Worm (Caenorhabditis elegans) whole organism, young adult: ENCODE results near the gene F54F11.1.

Experiments
- B0336.3 ChIP-seq: fragments of 200-800 bp; sonication (Bioruptor generic); IDR thresholded peaks from 2 replicates; pipeline ENCODE4 v1.3.6; 2022; ENCODE audit warnings: missing genetic modification characterization, missing compliant biosample characterization
- F10E7.11 ChIP-seq: sonication (generic microtip); optimal IDR thresholded peaks from 2 replicates; lab custom pipeline; 2017; ENCODE audit warnings: mild to moderate bottlenecking, missing genetic modification characterization, moderate library complexity, missing compliant biosample characterization
- F22D6.2 ChIP-seq: sonication (generic microtip); optimal IDR thresholded peaks from 2 replicates; lab custom pipeline; 2016; ENCODE audit warnings: mild to moderate bottlenecking, missing genetic modification characterization, missing compliant biosample characterization
- K11D2.4 ChIP-seq: fragments of 200-800 bp; sonication (Bioruptor generic); IDR thresholded peaks from 2 replicates; pipeline ENCODE4 v1.3.6; 2022; ENCODE audit warnings: missing genetic modification reagents, missing genetic modification characterization, missing compliant biosample characterization
- Y53F4B.3 ChIP-seq: fragments of 200-800 bp; sonication (Bioruptor generic); IDR thresholded peaks from 2 replicates; pipeline ENCODE4 v1.3.6; 2022; ENCODE audit warnings: missing genetic modification reagents, missing genetic modification characterization, missing compliant biosample characterization
- Y56A3A.18 ChIP-seq: fragments of 200-800 bp; sonication (Bioruptor generic); IDR thresholded peaks from 2 replicates; pipeline ENCODE4 v1.3.6; 2022; ENCODE audit warnings: missing genetic modification reagents, missing genetic modification characterization, missing compliant biosample characterization
- Y79H2A.3 ChIP-seq: fragments of 200-800 bp; sonication (Bioruptor generic); conservative IDR thresholded peaks from 2 replicates; pipeline ENCODE4 v1.3.6; 2022; ENCODE audit warnings: missing genetic modification reagents, missing genetic modification characterization, missing compliant biosample characterization
- ZK185.1 ChIP-seq: sonication (generic microtip); optimal IDR thresholded peaks from 2 replicates; lab custom pipeline; 2016; ENCODE audit warnings: mild to moderate bottlenecking, missing genetic modification characterization, missing compliant biosample characterization; ENCODE audit not compliant: poor library complexity, severe bottlenecking
- ama-1 ChIP-seq, 3 experiments: fragments of 150-350 bp in 1 of 3; sonication (generic microtip) in 2 of 3; optimal IDR thresholded peaks; 2 replicates each; lab custom pipeline; 2014 to 2018; ENCODE audit warnings: missing biosample characterization in 2 of 3, missing genetic modification characterization in 2 of 3, missing genetic modification reagents in 2 of 3
- aptf-3 ChIP-seq: fragments of 200-800 bp; sonication (Bioruptor generic); IDR thresholded peaks from 2 replicates; pipeline ENCODE4 v1.3.6; 2022; ENCODE audit warnings: missing genetic modification characterization, missing compliant biosample characterization
- atf-7 ChIP-seq: sonication (generic microtip); optimal IDR thresholded peaks from 2 replicates; lab custom pipeline; 2017; ENCODE audit warnings: mild to moderate bottlenecking, missing genetic modification characterization, missing compliant biosample characterization
- athp-1 ChIP-seq: sonication (generic microtip); optimal IDR thresholded peaks from 2 replicates; lab custom pipeline; 2017; ENCODE audit warnings: mild to moderate bottlenecking, missing genetic modification characterization, missing compliant biosample characterization
- attf-3 ChIP-seq: fragments of 200-800 bp; sonication (Bioruptor generic); conservative IDR thresholded peaks from 2 replicates; pipeline ENCODE4 v1.3.6; 2022; ENCODE audit warnings: missing genetic modification reagents, missing genetic modification characterization, missing compliant biosample characterization
- chd-7 ChIP-seq: sonication (generic microtip); optimal IDR thresholded peaks from 2 replicates; lab custom pipeline; 2016; ENCODE audit warnings: mild to moderate bottlenecking, missing genetic modification characterization, moderate library complexity, missing compliant biosample characterization
- die-1 ChIP-seq: sonication (generic microtip); optimal IDR thresholded peaks from 2 replicates; lab custom pipeline; 2016; ENCODE audit warnings: missing genotype, mild to moderate bottlenecking, missing genetic modification characterization, missing compliant biosample characterization
- dox-1 ChIP-seq: fragments of 200-800 bp; sonication (Bioruptor generic); IDR thresholded peaks from 2 replicates; pipeline ENCODE4 v1.3.6; 2022; ENCODE audit warnings: missing genetic modification reagents, missing genetic modification characterization, missing compliant biosample characterization
- egl-18 ChIP-seq: fragments of 200-800 bp; sonication (Bioruptor generic); IDR thresholded peaks from 2 replicates; pipeline ENCODE4 v1.3.6; 2022; ENCODE audit warnings: missing genetic modification reagents, missing genetic modification characterization, missing compliant biosample characterization
- ets-4 ChIP-seq: fragments of 200-800 bp; sonication (Bioruptor generic); optimal IDR thresholded peaks from 2 replicates; lab custom pipeline; 2018; ENCODE audit warnings: mild to moderate bottlenecking, missing genetic modification characterization, missing compliant biosample characterization
- hlh-12 ChIP-seq: sonication (generic microtip); optimal IDR thresholded peaks from 2 replicates; lab custom pipeline; 2016; ENCODE audit warnings: missing genetic modification characterization, missing compliant biosample characterization
- hmg-1.2 ChIP-seq: fragments of 200-800 bp; sonication (Bioruptor generic); IDR thresholded peaks from 2 replicates; pipeline ENCODE4 v1.3.6; 2022; ENCODE audit warnings: missing genetic modification reagents, missing genetic modification characterization, missing compliant biosample characterization
- hmg-20 ChIP-seq: fragments of 200-800 bp; sonication (Bioruptor generic); IDR thresholded peaks from 2 replicates; pipeline ENCODE4 v1.3.6; 2022; ENCODE audit warnings: missing genetic modification reagents, missing genetic modification characterization, missing compliant biosample characterization
- hrde-1 ChIP-seq: sonication (generic microtip); optimal IDR thresholded peaks from 2 replicates; lab custom pipeline; 2016; ENCODE audit warnings: missing genetic modification characterization, mild to moderate bottlenecking, missing compliant biosample characterization, moderate library complexity, missing genotype, missing genetic modification reagents, borderline replicate concordance
- let-526 ChIP-seq: fragments of 200-800 bp; sonication (Bioruptor generic); IDR thresholded peaks from 2 replicates; pipeline ENCODE4 v1.3.6; 2022; ENCODE audit warnings: missing genetic modification reagents, missing genetic modification characterization, missing compliant biosample characterization
- let-607 ChIP-seq, 2 experiments: fragments of 200-800 bp in 1 of 2; sonication (Bioruptor generic) in 1 of 2; sonication (generic microtip) in 1 of 2; optimal IDR thresholded peaks; 2 replicates each; lab custom pipeline; 2016 to 2018; ENCODE audit warnings: mild to moderate bottlenecking in 2 of 2, missing compliant biosample characterization in 2 of 2, missing genetic modification characterization in 2 of 2, moderate library complexity in 2 of 2, missing genotype in 1 of 2
- lsl-1 ChIP-seq: fragments of 200-800 bp; sonication (Bioruptor generic); optimal IDR thresholded peaks from 2 replicates; lab custom pipeline; 2018; ENCODE audit warnings: mild to moderate bottlenecking, missing genetic modification characterization, moderate library complexity, missing compliant biosample characterization
- madf-3 ChIP-seq: fragments of 200-800 bp; sonication (Bioruptor generic); IDR thresholded peaks from 2 replicates; pipeline ENCODE4 v1.3.6; 2022; ENCODE audit warnings: missing genetic modification reagents, missing genetic modification characterization, missing compliant biosample characterization
- madf-6 ChIP-seq: fragments of 200-800 bp; sonication (Bioruptor generic); IDR thresholded peaks from 2 replicates; pipeline ENCODE4 v1.3.6; 2022; ENCODE audit warnings: missing genetic modification reagents, missing genetic modification characterization, missing compliant biosample characterization
- madf-8 ChIP-seq: fragments of 200-800 bp; sonication (Bioruptor generic); conservative IDR thresholded peaks from 2 replicates; pipeline ENCODE4 v1.3.6; 2022; ENCODE audit warnings: missing genetic modification reagents, missing genetic modification characterization, missing compliant biosample characterization
- mel-28 ChIP-seq: sonication (generic microtip); optimal IDR thresholded peaks from 2 replicates; lab custom pipeline; 2016; ENCODE audit warnings: borderline replicate concordance, mild to moderate bottlenecking, missing genetic modification characterization, missing compliant biosample characterization
- nfyb-1 ChIP-seq: fragments of 200-800 bp; sonication (Bioruptor generic); IDR thresholded peaks from 2 replicates; pipeline ENCODE4 v1.3.6; 2022; ENCODE audit warnings: missing genetic modification reagents, missing genetic modification characterization, missing compliant biosample characterization
- nhr-179 ChIP-seq: sonication (generic microtip); optimal IDR thresholded peaks from 2 replicates; lab custom pipeline; 2016; ENCODE audit warnings: mild to moderate bottlenecking, missing genetic modification characterization, missing compliant biosample characterization
- nhr-27 ChIP-seq: fragments of 200-800 bp; sonication (Bioruptor generic); optimal IDR thresholded peaks from 2 replicates; lab custom pipeline; 2018; ENCODE audit warnings: mild to moderate bottlenecking, missing genetic modification characterization, moderate library complexity, missing compliant biosample characterization
- nhr-80 ChIP-seq: sonication (generic microtip); optimal IDR thresholded peaks from 2 replicates; lab custom pipeline; 2016; ENCODE audit warnings: missing genetic modification characterization, missing compliant biosample characterization
- nhr-90 ChIP-seq: sonication (generic microtip); optimal IDR thresholded peaks from 2 replicates; lab custom pipeline; 2016; ENCODE audit warnings: missing genotype, mild to moderate bottlenecking, missing genetic modification characterization, missing compliant biosample characterization
- rcor-1 ChIP-seq: fragments of 200-800 bp; sonication (Bioruptor generic); IDR thresholded peaks from 2 replicates; pipeline ENCODE4 v1.3.6; 2022; ENCODE audit warnings: missing genetic modification reagents, missing genetic modification characterization, missing compliant biosample characterization
- rpc-1 ChIP-seq, 2 experiments: fragments of 150-350 bp in 1 of 2; sonication (generic microtip) in 1 of 2; optimal IDR thresholded peaks; 2 replicates each; lab custom pipeline; 2014 to 2018; ENCODE audit warnings: missing biosample characterization in 1 of 2, missing genetic modification characterization in 1 of 2, missing genetic modification reagents in 1 of 2, missing genotype in 1 of 2
- sdz-38 ChIP-seq: sonication (generic microtip); optimal IDR thresholded peaks from 2 replicates; lab custom pipeline; 2016; ENCODE audit warnings: missing genotype, missing genetic modification characterization, missing compliant biosample characterization
- snpc-1.3 ChIP-seq: sonication (generic microtip); optimal IDR thresholded peaks from 2 replicates; lab custom pipeline; 2017; ENCODE audit warnings: missing genetic modification characterization, mild to moderate bottlenecking, missing compliant biosample characterization, antibody characterized with exemption, moderate library complexity, missing genotype, missing genetic modification reagents; ENCODE audit not compliant: insufficient read depth
- snpc-4 ChIP-seq, 5 experiments: fragments of 150-350 bp in 1 of 5; sonication (generic microtip) in 4 of 5; optimal IDR thresholded peaks; 2 replicates each; lab custom pipeline; 2014 to 2018; ENCODE audit warnings: missing genetic modification characterization in 5 of 5, missing biosample characterization in 3 of 5, antibody characterized with exemption in 2 of 5, mild to moderate bottlenecking in 2 of 5, missing compliant biosample characterization in 2 of 5, missing genotype in 2 of 5, moderate library complexity in 2 of 5, missing genetic modification reagents in 1 of 5
- somi-1 ChIP-seq: fragments of 200-800 bp; sonication (Bioruptor generic); optimal IDR thresholded peaks from 2 replicates; lab custom pipeline; 2018; ENCODE audit warnings: mild to moderate bottlenecking, missing genetic modification characterization, missing compliant biosample characterization
- tbx-9 ChIP-seq: sonication (generic microtip); optimal IDR thresholded peaks from 2 replicates; lab custom pipeline; 2016; ENCODE audit warnings: borderline replicate concordance, missing genetic modification characterization, inconsistent platforms, missing compliant biosample characterization
- tlf-1 ChIP-seq: fragments of 200-800 bp; sonication (Bioruptor generic); optimal IDR thresholded peaks from 2 replicates; lab custom pipeline; 2018; ENCODE audit warnings: mild to moderate bottlenecking, missing genetic modification characterization, missing compliant biosample characterization
- unc-130 ChIP-seq: sonication (generic microtip); optimal IDR thresholded peaks from 2 replicates; lab custom pipeline; 2016; ENCODE audit warnings: missing genetic modification reagents, missing genetic modification characterization, missing compliant biosample characterization
- unc-62 ChIP-seq: fragments of 150-350 bp; optimal IDR thresholded peaks from 2 replicates; lab custom pipeline; 2014; ENCODE audit warnings: missing biosample characterization, missing genetic modification reagents, missing genetic modification characterization
- ztf-18 ChIP-seq: sonication (generic microtip); optimal IDR thresholded peaks from 2 replicates; lab custom pipeline; 2016; ENCODE audit warnings: missing genotype, mild to moderate bottlenecking, missing genetic modification characterization, missing compliant biosample characterization
- ztf-28 ChIP-seq: fragments of 200-800 bp; sonication (Bioruptor generic); IDR thresholded peaks from 2 replicates; pipeline ENCODE4 v1.3.6; 2022; ENCODE audit warnings: missing genetic modification reagents, missing genetic modification characterization, missing compliant biosample characterization

The F54F11.1 gene

DNA sequence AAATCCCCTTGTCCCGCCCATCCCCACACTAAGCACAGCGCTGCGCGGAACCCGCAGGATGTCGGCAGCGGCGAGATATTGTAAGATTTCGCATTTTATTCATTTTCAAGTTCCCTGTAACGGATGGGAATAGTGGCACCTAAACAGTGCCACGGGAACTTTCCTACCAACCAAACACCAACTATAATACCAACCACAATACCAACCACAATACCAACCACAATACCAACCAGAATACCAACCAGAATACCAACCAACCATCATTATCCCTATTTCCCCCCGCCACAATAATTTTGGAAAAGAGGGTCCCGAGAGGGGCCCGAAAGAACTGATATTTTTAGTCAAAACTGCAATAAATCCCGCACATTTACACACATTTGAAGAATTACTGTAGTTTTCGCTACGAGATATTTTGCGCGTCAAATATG is 18.2 kb downstream of the F54F11.1 start (continued):
- TF ChIP-seq snpc-4 (GFP tag; optimal IDR thresholded peaks at IDR 0.05; lab: Kevin White, UChicago) (peak; percentile 97), snpc-4 (tag; optimal IDR thresholded peaks at IDR 0.05; lab: Kevin White, UChicago) (peak; percentile 94 to 98 (median 96)), nfyb-1 (GFP tag; lab: Robert Waterston, UW) (no peak; the same call in 1 of the 2 replicates), madf-8 (no peak; the same call in 1 of the 2 replicates), nhr-179 (tag; lab: Kevin White, UChicago) (no peak), mel-28 (tag; lab: Kevin White, UChicago) (no peak), Y56A3A.18 (GFP tag; lab: Robert Waterston, UW) (no peak), hrde-1 (peak; percentile 92), nhr-27 (tag; lab: Kevin White, UChicago) (no peak), madf-6 (GFP tag; lab: Robert Waterston, UW) (peak; percentile 83), let-526 (GFP tag; lab: Robert Waterston, UW) (0 out of 2 replicates have a peak, but pooled peaks have one; percentile 42), Y79H2A.3 (peak; percentile 76), egl-18 (GFP tag; lab: Robert Waterston, UW) (no peak), ama-1 (optimal IDR thresholded peaks at IDR 0.05; lab: Kevin White, UChicago) (peak; percentile 54), ama-1 (GFP tag; optimal IDR thresholded peaks at IDR 0.05; lab: Kevin White, UChicago) (peak in 1 of 2 experiments; percentile 27), athp-1 (tag; lab: Kevin White, UChicago) (no peak), unc-62 (no peak), B0336.3 (GFP tag; lab: Robert Waterston, UW) (peak; percentile 52; the same call in 1 of the 2 replicates), somi-1 (GFP tag; lab: Kevin White, UChicago) (no peak), aptf-3 (GFP tag; lab: Robert Waterston, UW) (no peak), tbx-9 (tag; lab: Kevin White, UChicago) (no peak), ztf-18 (tag; lab: Kevin White, UChicago) (no peak), unc-130 (GFP tag; lab: Kevin White, UChicago) (peak; percentile 67), rpc-1 (optimal IDR thresholded peaks at IDR 0.05; lab: Kevin White, UChicago) (no peak), rpc-1 (tag; optimal IDR thresholded peaks at IDR 0.05; lab: Kevin White, UChicago) (no peak), let-607 (tag; optimal IDR thresholded peaks at IDR 0.05; lab: Kevin White, UChicago) (no peak), ztf-28 (GFP tag; lab: Robert Waterston, UW) (no peak), nhr-90 (tag; lab: Kevin White, UChicago) (no peak), dox-1 (GFP tag; lab: Robert Waterston, UW) (peak; percentile 68), lsl-1 (GFP tag; lab: Kevin White, UChicago) (peak; percentile 76), attf-3 (GFP tag; lab: Robert Waterston, UW) (no peak), Y53F4B.3 (GFP tag; lab: Robert Waterston, UW) (0 out of 2 replicates have a peak, but pooled peaks have one; percentile 15), madf-3 (GFP tag; lab: Robert Waterston, UW) (0 out of 2 replicates have a peak, but pooled peaks have one; percentile 66), atf-7 (no peak), hmg-20 (GFP tag; lab: Robert Waterston, UW) (0 out of 2 replicates have a peak, but pooled peaks have one; percentile 41), sdz-38 (tag; lab: Kevin White, UChicago) (no peak), nhr-80 (tag; lab: Kevin White, UChicago) (no peak), F10E7.11 (tag; lab: Kevin White, UChicago) (peak; percentile 29), hmg-1.2 (GFP tag; lab: Robert Waterston, UW) (peak; percentile 93), chd-7 (no peak), ZK185.1 (no peak), K11D2.4 (no peak), hlh-12 (tag; lab: Kevin White, UChicago) (no peak), snpc-1.3 (peak; percentile 74), tlf-1 (no peak), F22D6.2 (no peak), rcor-1 (GFP tag; lab: Robert Waterston, UW) (peak; percentile 78), die-1 (tag; lab: Kevin White, UChicago) (peak; percentile 18), ets-4 (GFP tag; lab: Kevin White, UChicago) (no peak)
